Fruit fly (Drosophila melanogaster): ENCODE results near the gene Jhbp14.

DNA sequence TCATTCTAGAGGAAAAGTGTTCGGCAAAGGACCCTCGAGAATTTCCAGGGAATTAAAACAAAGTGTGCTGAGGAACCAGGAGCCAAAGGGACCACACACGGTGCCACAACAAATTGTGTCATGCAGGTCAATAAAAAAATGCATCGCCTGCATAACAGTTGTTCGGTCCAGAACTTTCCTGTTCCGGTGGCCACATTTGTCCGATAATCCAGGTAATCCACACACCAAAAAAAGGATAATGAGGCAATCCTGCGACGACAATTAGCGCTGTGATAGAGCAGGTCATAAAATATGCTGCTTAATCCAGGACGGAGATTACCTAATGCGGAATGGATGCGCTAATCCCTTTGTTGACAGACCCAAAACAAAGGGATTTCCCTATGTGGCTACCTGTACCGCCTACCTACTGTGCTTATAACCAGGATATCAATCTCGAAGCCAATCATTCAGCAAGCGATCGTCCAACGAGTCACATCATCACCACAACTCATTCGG is 6.9 kb upstream of the Jhbp14 start, which contains the start of gene CG16815:
- TF ChIP-seq Sin3A (optimal IDR thresholded peaks at IDR 0.05) (no peak), h (optimal IDR thresholded peaks at IDR 0.05) (no peak), psq (optimal IDR thresholded peaks at IDR 0.05) (no peak), ttk (optimal IDR thresholded peaks at IDR 0.05) (no peak), Myc (optimal IDR thresholded peaks at IDR 0.05) (no peak), insv (optimal IDR thresholded peaks at IDR 0.05) (no peak)

All from Kc167 (cell line).